Fruit fly (Drosophila melanogaster) Kc167 (cell line): ENCODE measurements around the gene Nckx30C.

Source experiments
- Myc ChIP-seq: fragments of >200 bp; optimal IDR thresholded peaks from 2 replicates; lab custom pipeline; 2017; ENCODE audit warnings: missing external identifiers
- Sin3A ChIP-seq: fragments of >200 bp; optimal IDR thresholded peaks from 2 replicates; lab custom pipeline; 2018; ENCODE audit warnings: missing external identifiers
- h ChIP-seq: fragments of >200 bp; optimal IDR thresholded peaks from 3 replicates; lab custom pipeline; 2018; ENCODE audit warnings: missing external identifiers
- psq ChIP-seq: fragments of >200 bp; optimal IDR thresholded peaks from 2 replicates; lab custom pipeline; 2017; ENCODE audit warnings: missing external identifiers
- ttk ChIP-seq: sonication (Bioruptor generic); optimal IDR thresholded peaks from 2 replicates; lab custom pipeline; 2017; ENCODE audit warnings: missing external identifiers

dm6 chr2L:9729618-9730284 lies 16.5 kb downstream of the Nckx30C start, which contains the start of gene CG13116:
- TF ChIP-seq ttk (lab: Kevin White, UChicago): no peak
- TF ChIP-seq h: no peak
- no peak for TF ChIP-seq Myc (lab: Kevin White, UChicago)
- TF ChIP-seq Sin3A (lab: Kevin White, UChicago): no peak
- no peak for TF ChIP-seq psq (lab: Kevin White, UChicago)
